Worm (Caenorhabditis elegans) whole organism, L1 larva: ENCODE measurements around the gene srd-15.

Source experiments
- aly-2 ChIP-seq: fragments of 150-350 bp; optimal IDR thresholded peaks from 2 replicates; lab custom pipeline; 2014; ENCODE audit warnings: missing biosample characterization, missing genetic modification characterization
- mdl-1 ChIP-seq, 2 experiments: fragments of 150-350 bp; optimal IDR thresholded peaks; 2 replicates each; lab custom pipeline; 2014 to 2017; ENCODE audit warnings: missing biosample characterization in 2 of 2, missing genetic modification characterization in 2 of 2, inconsistent platforms in 1 of 2
- nhr-19 ChIP-seq: fragments of 200-800 bp; sonication (Bioruptor generic); conservative IDR thresholded peaks from 2 replicates; pipeline ENCODE4 v1.3.6; 2022; ENCODE audit warnings: missing genetic modification characterization, missing compliant biosample characterization
- nhr-90 ChIP-seq: sonication (generic microtip); optimal IDR thresholded peaks from 2 replicates; lab custom pipeline; 2016; ENCODE audit warnings: mild to moderate bottlenecking, missing genetic modification characterization, missing compliant biosample characterization; ENCODE audit not compliant: poor library complexity
- pqm-1 ChIP-seq: sonication (generic microtip); optimal IDR thresholded peaks from 3 replicates; lab custom pipeline; 2017; ENCODE audit warnings: missing biosample characterization, missing genetic modification characterization
- tbx-2 ChIP-seq: sonication (generic microtip); optimal IDR thresholded peaks from 2 replicates; lab custom pipeline; 2016; ENCODE audit warnings: missing genetic modification characterization, missing compliant biosample characterization
- zag-1 ChIP-seq: fragments of 150-350 bp; optimal IDR thresholded peaks from 2 replicates; lab custom pipeline; 2014; ENCODE audit warnings: missing biosample characterization, missing genetic modification characterization
- zip-4 ChIP-seq: fragments of 200-800 bp; sonication (Bioruptor generic); optimal IDR thresholded peaks from 2 replicates; lab custom pipeline; 2018; ENCODE audit warnings: mild to moderate bottlenecking, missing genetic modification characterization, moderate library complexity, missing compliant biosample characterization
- ztf-4 ChIP-seq: fragments of 150-350 bp; optimal IDR thresholded peaks from 2 replicates; lab custom pipeline; 2014; ENCODE audit warnings: missing biosample characterization, missing genetic modification characterization

DNA sequence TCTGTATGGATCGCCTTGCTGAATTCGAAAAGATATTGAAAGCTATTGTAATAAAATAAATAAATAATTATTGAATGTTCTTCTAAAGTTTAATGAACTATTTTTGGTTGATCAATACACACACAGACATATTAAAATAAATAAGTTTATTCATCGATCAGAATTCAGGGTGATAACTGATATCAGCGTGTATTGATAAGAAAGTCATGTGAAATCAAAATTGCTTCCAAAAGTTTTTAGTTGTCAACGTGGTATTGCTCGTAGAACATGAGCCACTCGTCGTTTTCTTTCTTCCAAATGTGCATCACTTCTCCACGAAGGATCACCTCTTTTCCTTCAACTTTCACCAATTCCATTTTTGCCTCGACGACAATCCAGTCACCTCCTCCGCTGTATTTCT lies 23.7 kb downstream of the srd-15 start:
- TF ChIP-seq zag-1 (tag; lab: Kevin White, UChicago): no peak
- no peak for TF ChIP-seq pqm-1 (tag; lab: Kevin White, UChicago)
- no peak for TF ChIP-seq zip-4 (GFP tag; lab: Kevin White, UChicago)
- TF ChIP-seq nhr-19 (GFP tag; lab: Robert Waterston, UW): no peak
- TF ChIP-seq tbx-2 (tag; lab: Kevin White, UChicago): no peak
- TF ChIP-seq mdl-1 (tag; optimal IDR thresholded peaks at IDR 0.05; lab: Kevin White, UChicago): no peak
- TF ChIP-seq nhr-90 (tag; lab: Kevin White, UChicago): no peak
- no peak for TF ChIP-seq aly-2 (tag; lab: Kevin White, UChicago)
- no peak for TF ChIP-seq ztf-4
